Worm (Caenorhabditis elegans): ENCODE measurements around the gene jmjd-3.2.

- no peak for TF ChIP-seq dao-5 (tag; optimal IDR thresholded peaks at IDR 0.05)
- TF ChIP-seq him-1 (tag; optimal IDR thresholded peaks at IDR 0.05): no peak
- TF ChIP-seq W03F9.2 (tag; optimal IDR thresholded peaks at IDR 0.05): no peak
Observed at ce11 chrX:14473740-14474139, 25.7 kb downstream of the jmjd-3.2 start, which contains the start of gene M163.5.

All from whole organism, L4/young adult.